Worm (Caenorhabditis elegans): ENCODE data around the gene C07B5.4.

DNA sequence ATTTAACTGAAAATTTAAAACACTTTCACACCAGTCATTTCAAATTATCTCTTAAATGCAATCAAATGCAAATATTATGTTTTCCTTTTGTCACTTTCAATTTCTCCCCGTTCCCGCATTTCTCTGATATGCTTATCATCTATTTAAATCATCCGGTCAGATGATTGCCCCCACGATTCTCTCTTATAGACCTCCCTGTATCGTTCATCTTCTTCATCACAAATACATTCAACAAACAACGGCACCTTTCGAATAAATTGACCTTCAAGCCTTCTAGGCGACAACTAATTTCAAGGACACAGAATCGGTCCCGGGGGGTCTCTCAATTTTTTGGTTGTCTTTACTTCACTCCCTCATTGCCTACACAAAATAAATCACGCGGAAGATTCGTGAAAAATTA is 19.4 kb downstream of the C07B5.4 start:
- TF ChIP-seq mep-1 (tag; optimal IDR thresholded peaks at IDR 0.05), result no peak
- TF ChIP-seq nhr-76 (tag; optimal IDR thresholded peaks at IDR 0.05), result no peak
- no peak for TF ChIP-seq ama-1 (optimal IDR thresholded peaks at IDR 0.05)
- TF ChIP-seq ceh-82 (tag; optimal IDR thresholded peaks at IDR 0.05), result no peak
- TF ChIP-seq daf-19 (GFP tag; conservative IDR thresholded peaks at IDR 0.05), result no peak
- no peak for TF ChIP-seq daf-8 (GFP tag; IDR thresholded peaks at IDR 0.05)
- no peak for TF ChIP-seq daf-12 (tag; optimal IDR thresholded peaks at IDR 0.05)

Measured in whole organism, L4 larva.